Worm (Caenorhabditis elegans) whole organism, early embryonic: ENCODE data around the gene dyc-1.

Experiments used
- F13C5.2 ChIP-seq: sonication (generic microtip); optimal IDR thresholded peaks from 2 replicates; lab custom pipeline; 2017; ENCODE audit warnings: mild to moderate bottlenecking, missing genetic modification characterization, inconsistent platforms, missing compliant biosample characterization
- aly-1 ChIP-seq: sonication (generic microtip); optimal IDR thresholded peaks from 2 replicates; lab custom pipeline; 2016; ENCODE audit warnings: missing genetic modification characterization, missing compliant biosample characterization
- ama-1 ChIP-seq: fragments of 150-350 bp; optimal IDR thresholded peaks from 2 replicates; lab custom pipeline; 2014
- ceh-36 ChIP-seq: sonication (generic microtip); optimal IDR thresholded peaks from 2 replicates; lab custom pipeline; 2016; ENCODE audit warnings: missing genetic modification characterization, inconsistent platforms, missing compliant biosample characterization
- ets-7 ChIP-seq: sonication (generic microtip); optimal IDR thresholded peaks from 2 replicates; lab custom pipeline; 2016; ENCODE audit warnings: missing genotype, missing genetic modification characterization, missing compliant biosample characterization
- flt-1 ChIP-seq: fragments of 200-800 bp; sonication (Bioruptor generic); IDR thresholded peaks from 2 replicates; pipeline ENCODE4 v1.3.6; 2022; ENCODE audit warnings: missing genetic modification characterization, missing compliant biosample characterization
- hmbx-1 ChIP-seq: sonication (generic microtip); optimal IDR thresholded peaks from 2 replicates; lab custom pipeline; 2016; ENCODE audit warnings: mild to moderate bottlenecking, missing genetic modification characterization, missing compliant biosample characterization
- hmg-4 ChIP-seq: fragments of 200-800 bp; sonication (Bioruptor generic); optimal IDR thresholded peaks from 2 replicates; lab custom pipeline; 2018; ENCODE audit warnings: mild to moderate bottlenecking, missing genetic modification characterization, missing compliant biosample characterization
- hnd-1 ChIP-seq: sonication (generic microtip); optimal IDR thresholded peaks from 2 replicates; lab custom pipeline; 2016; ENCODE audit warnings: missing genetic modification characterization, missing compliant biosample characterization
- scrt-1 ChIP-seq: fragments of 200-800 bp; sonication (Bioruptor generic); IDR thresholded peaks from 2 replicates; pipeline ENCODE4 v1.3.6; 2022; ENCODE audit warnings: missing genetic modification characterization, missing compliant biosample characterization
- tbx-11 ChIP-seq: fragments of 200-800 bp; sonication (Bioruptor generic); IDR thresholded peaks from 2 replicates; pipeline ENCODE4 v1.3.6; 2022; ENCODE audit warnings: missing genetic modification characterization, missing compliant biosample characterization

dyc-1 gene

ce11 chrX:14113347-14113746, 64.0 kb downstream of the dyc-1 start, which contains the start of gene nhr-281:
TSS of gene nhr-281 (minus strand) at chrX:14113447.
- TF ChIP-seq hmbx-1 (tag; lab: Kevin White, UChicago) = no peak
- TF ChIP-seq ceh-36 (tag; lab: Kevin White, UChicago) = no peak
- TF ChIP-seq aly-1 (tag; lab: Kevin White, UChicago) = no peak
- TF ChIP-seq scrt-1 (GFP tag; lab: Robert Waterston, UW) = no peak
- TF ChIP-seq F13C5.2 (tag; lab: Kevin White, UChicago) = no peak
- TF ChIP-seq flt-1 (GFP tag; lab: Robert Waterston, UW) = no peak
- no peak for TF ChIP-seq hnd-1 (tag; lab: Kevin White, UChicago)
- TF ChIP-seq hmg-4 (GFP tag; lab: Kevin White, UChicago) = no peak
- no peak for TF ChIP-seq ets-7
- no peak for TF ChIP-seq tbx-11 (GFP tag; lab: Robert Waterston, UW)
- no peak for TF ChIP-seq ama-1 (lab: Kevin White, UChicago)
